Worm (Caenorhabditis elegans) whole organism, L1 larva: ENCODE results near the gene slc-9B.1.

Experiments
- C04F5.9 ChIP-seq: sonication (generic microtip); optimal IDR thresholded peaks from 2 replicates; lab custom pipeline; 2016; ENCODE audit warnings: missing genetic modification characterization, missing compliant biosample characterization
- C16A3.4 ChIP-seq: fragments of 150-350 bp; optimal IDR thresholded peaks from 2 replicates; lab custom pipeline; 2014; ENCODE audit warnings: missing biosample characterization, missing genetic modification characterization
- C34B4.2 ChIP-seq: sonication (generic microtip); optimal IDR thresholded peaks from 2 replicates; lab custom pipeline; 2017; ENCODE audit warnings: mild to moderate bottlenecking, missing genetic modification characterization, missing compliant biosample characterization
- F16B12.6 ChIP-seq: fragments of 150-350 bp; optimal IDR thresholded peaks from 2 replicates; lab custom pipeline; 2014; ENCODE audit warnings: missing biosample characterization, missing genetic modification characterization
- Y116A8C.19 ChIP-seq: sonication (generic microtip); optimal IDR thresholded peaks from 2 replicates; lab custom pipeline; 2016; ENCODE audit warnings: missing compliant biosample characterization, missing genetic modification characterization, borderline replicate concordance
- aha-1 ChIP-seq: fragments of 150-350 bp; optimal IDR thresholded peaks from 2 replicates; lab custom pipeline; 2014; ENCODE audit warnings: missing biosample characterization, missing genetic modification characterization
- alr-1 ChIP-seq: fragments of 200-800 bp; sonication (Bioruptor generic); optimal IDR thresholded peaks from 2 replicates; lab custom pipeline; 2018; ENCODE audit warnings: borderline replicate concordance, mild to moderate bottlenecking, missing genetic modification characterization, missing compliant biosample characterization
- aly-2 ChIP-seq: fragments of 150-350 bp; optimal IDR thresholded peaks from 2 replicates; lab custom pipeline; 2014; ENCODE audit warnings: missing biosample characterization, missing genetic modification characterization
- ama-1 ChIP-seq: fragments of 150-350 bp; optimal IDR thresholded peaks from 2 replicates; lab custom pipeline; 2014
- ceh-63 ChIP-seq: fragments of 200-800 bp; sonication (Bioruptor generic); optimal IDR thresholded peaks from 2 replicates; lab custom pipeline; 2018; ENCODE audit warnings: mild to moderate bottlenecking, missing genetic modification characterization, missing compliant biosample characterization
- ceh-8 ChIP-seq: fragments of 200-800 bp; sonication (Bioruptor generic); optimal IDR thresholded peaks from 2 replicates; lab custom pipeline; 2018; ENCODE audit warnings: mild to moderate bottlenecking, missing genetic modification characterization, moderate library complexity, missing compliant biosample characterization
- ceh-82 ChIP-seq, 3 experiments: fragments of 150-350 bp in 1 of 3; sonication (generic microtip) in 2 of 3; optimal IDR thresholded peaks; 2 replicates each; lab custom pipeline; 2014 to 2017; ENCODE audit warnings: missing biosample characterization in 3 of 3, missing genetic modification characterization in 3 of 3
- ceh-88 ChIP-seq: fragments of 200-800 bp; sonication (Bioruptor generic); IDR thresholded peaks from 2 replicates; pipeline ENCODE4 v1.3.6; 2022; ENCODE audit warnings: missing genetic modification characterization, missing compliant biosample characterization
- ces-1 ChIP-seq: fragments of 150-350 bp; optimal IDR thresholded peaks from 2 replicates; lab custom pipeline; 2014; ENCODE audit warnings: missing biosample characterization, missing genetic modification reagents, missing genetic modification characterization
- dsc-1 ChIP-seq: sonication (generic microtip); optimal IDR thresholded peaks from 2 replicates; lab custom pipeline; 2016; ENCODE audit warnings: mild to moderate bottlenecking, missing genetic modification characterization, missing compliant biosample characterization
- egl-27 ChIP-seq, 2 experiments: fragments of 150-350 bp in 1 of 2; sonication (generic microtip); optimal IDR thresholded peaks; 3 replicates each; lab custom pipeline; 2017 to 2018; ENCODE audit warnings: missing biosample characterization in 2 of 2, missing genetic modification characterization in 2 of 2, missing genetic modification reagents in 2 of 2
- fkh-8 ChIP-seq: sonication (generic microtip); optimal IDR thresholded peaks from 2 replicates; lab custom pipeline; 2016; ENCODE audit warnings: mild to moderate bottlenecking, missing genetic modification characterization, missing compliant biosample characterization
- grh-1 ChIP-seq: fragments of 200-800 bp; sonication (Bioruptor generic); IDR thresholded peaks from 2 replicates; pipeline ENCODE4 v1.3.6; 2022; ENCODE audit warnings: missing genetic modification reagents, missing genetic modification characterization, missing compliant biosample characterization
- hpl-2 ChIP-seq: fragments of 150-350 bp; optimal IDR thresholded peaks from 2 replicates; lab custom pipeline; 2014; ENCODE audit warnings: missing biosample characterization, missing genetic modification reagents, missing genetic modification characterization
- irx-1 ChIP-seq: sonication (generic microtip); optimal IDR thresholded peaks from 2 replicates; lab custom pipeline; 2016; ENCODE audit warnings: missing genetic modification characterization, missing compliant biosample characterization
- isw-1 ChIP-seq: fragments of 200-800 bp; sonication (Bioruptor generic); IDR thresholded peaks from 2 replicates; pipeline ENCODE4 v1.3.6; 2022; ENCODE audit warnings: missing genetic modification characterization, missing compliant biosample characterization
- jun-1 ChIP-seq: fragments of 150-350 bp; optimal IDR thresholded peaks from 2 replicates; lab custom pipeline; 2014; ENCODE audit warnings: missing biosample characterization, missing genetic modification reagents, missing genetic modification characterization
- lin-13 ChIP-seq: fragments of 150-350 bp; optimal IDR thresholded peaks from 2 replicates; lab custom pipeline; 2014; ENCODE audit warnings: missing biosample characterization, missing genetic modification reagents, missing genetic modification characterization
- lin-14 ChIP-seq: fragments of 200-800 bp; sonication (Bioruptor generic); optimal IDR thresholded peaks from 2 replicates; lab custom pipeline; 2018; ENCODE audit warnings: mild to moderate bottlenecking, missing genetic modification characterization, moderate library complexity, missing compliant biosample characterization
- lin-35 ChIP-seq, 2 experiments: fragments of 150-350 bp; optimal IDR thresholded peaks; 2 replicates each; lab custom pipeline; 2014; ENCODE audit warnings: missing biosample characterization in 2 of 2, missing genetic modification characterization in 2 of 2, missing genetic modification reagents in 2 of 2
- lsy-2 ChIP-seq, 2 experiments: fragments of 150-350 bp; optimal IDR thresholded peaks; 2 replicates each; lab custom pipeline; 2014; ENCODE audit warnings: missing biosample characterization in 2 of 2, missing genetic modification characterization in 2 of 2
- mab-9 ChIP-seq: fragments of 200-800 bp; sonication (Bioruptor generic); IDR thresholded peaks from 2 replicates; pipeline ENCODE4 v1.3.6; 2022; ENCODE audit warnings: missing genetic modification reagents, missing genetic modification characterization, missing compliant biosample characterization
- mep-1 ChIP-seq: fragments of 150-350 bp; optimal IDR thresholded peaks from 2 replicates; lab custom pipeline; 2014; ENCODE audit warnings: missing biosample characterization, missing genetic modification characterization
- nhr-11 ChIP-seq: fragments of 150-350 bp; optimal IDR thresholded peaks from 2 replicates; lab custom pipeline; 2014; ENCODE audit warnings: missing biosample characterization, missing genetic modification characterization
- nhr-12 ChIP-seq: sonication (generic microtip); optimal IDR thresholded peaks from 2 replicates; lab custom pipeline; 2017; ENCODE audit warnings: missing biosample characterization, missing genetic modification characterization
- nhr-19 ChIP-seq: fragments of 200-800 bp; sonication (Bioruptor generic); conservative IDR thresholded peaks from 2 replicates; pipeline ENCODE4 v1.3.6; 2022; ENCODE audit warnings: missing genetic modification characterization, missing compliant biosample characterization
- nhr-20 ChIP-seq: sonication (generic microtip); optimal IDR thresholded peaks from 2 replicates; lab custom pipeline; 2016; ENCODE audit warnings: mild to moderate bottlenecking, missing genetic modification characterization, missing compliant biosample characterization
- nhr-76 ChIP-seq: sonication (generic microtip); optimal IDR thresholded peaks from 2 replicates; lab custom pipeline; 2017; ENCODE audit warnings: missing biosample characterization, missing genetic modification characterization
- nhr-77 ChIP-seq: fragments of 150-350 bp; optimal IDR thresholded peaks from 2 replicates; lab custom pipeline; 2014; ENCODE audit warnings: missing biosample characterization, missing genetic modification characterization
- nhr-84 ChIP-seq: sonication (generic microtip); optimal IDR thresholded peaks from 2 replicates; lab custom pipeline; 2017; ENCODE audit warnings: missing biosample characterization, missing genetic modification characterization
- nhr-85 ChIP-seq: sonication (generic microtip); peaks from one replicate; lab custom pipeline; 2016; ENCODE audit warnings: missing genetic modification characterization, inconsistent platforms, missing compliant biosample characterization
- nhr-90 ChIP-seq: sonication (generic microtip); optimal IDR thresholded peaks from 2 replicates; lab custom pipeline; 2016; ENCODE audit warnings: mild to moderate bottlenecking, missing genetic modification characterization, missing compliant biosample characterization; ENCODE audit not compliant: poor library complexity
- pax-3 ChIP-seq: fragments of 200-800 bp; sonication (Bioruptor generic); optimal IDR thresholded peaks from 2 replicates; lab custom pipeline; 2018; ENCODE audit warnings: mild to moderate bottlenecking, missing genetic modification characterization, moderate library complexity, missing compliant biosample characterization
- pqm-1 ChIP-seq: sonication (generic microtip); optimal IDR thresholded peaks from 3 replicates; lab custom pipeline; 2017; ENCODE audit warnings: missing biosample characterization, missing genetic modification characterization
- rnt-1 ChIP-seq: sonication (generic microtip); optimal IDR thresholded peaks from 2 replicates; lab custom pipeline; 2016; ENCODE audit warnings: mild to moderate bottlenecking, missing genetic modification characterization, moderate library complexity, missing compliant biosample characterization
- skn-1 ChIP-seq: fragments of 150-350 bp; optimal IDR thresholded peaks from 2 replicates; lab custom pipeline; 2014; ENCODE audit warnings: missing biosample characterization, missing genetic modification characterization
- sox-4 ChIP-seq: sonication (generic microtip); optimal IDR thresholded peaks from 2 replicates; lab custom pipeline; 2016; ENCODE audit warnings: missing genetic modification characterization, missing compliant biosample characterization
- swsn-7 ChIP-seq: sonication (generic microtip); optimal IDR thresholded peaks from 2 replicates; lab custom pipeline; 2016; ENCODE audit warnings: missing genetic modification characterization, missing compliant biosample characterization
- tlp-1 ChIP-seq: fragments of 150-350 bp; optimal IDR thresholded peaks from 2 replicates; lab custom pipeline; 2014; ENCODE audit warnings: missing biosample characterization, missing genetic modification characterization
- unc-130 ChIP-seq: fragments of 150-350 bp; optimal IDR thresholded peaks from 2 replicates; lab custom pipeline; 2017; ENCODE audit warnings: missing biosample characterization, missing genetic modification characterization, inconsistent platforms
- unc-62 ChIP-seq: fragments of 150-350 bp; optimal IDR thresholded peaks from 2 replicates; lab custom pipeline; 2014; ENCODE audit warnings: missing biosample characterization, missing genetic modification reagents, missing genetic modification characterization
- unc-98 ChIP-seq: fragments of 200-800 bp; sonication (Bioruptor generic); IDR thresholded peaks from 2 replicates; pipeline ENCODE4 v1.3.6; 2022; ENCODE audit warnings: missing genetic modification characterization, missing compliant biosample characterization
- xbp-1 ChIP-seq: sonication (generic microtip); optimal IDR thresholded peaks from 2 replicates; lab custom pipeline; 2016; ENCODE audit warnings: missing genetic modification characterization, missing compliant biosample characterization
- zip-4 ChIP-seq: fragments of 200-800 bp; sonication (Bioruptor generic); optimal IDR thresholded peaks from 2 replicates; lab custom pipeline; 2018; ENCODE audit warnings: mild to moderate bottlenecking, missing genetic modification characterization, moderate library complexity, missing compliant biosample characterization
- ztf-11 ChIP-seq, 2 experiments: sonication (generic microtip); optimal IDR thresholded peaks; 2 replicates each; lab custom pipeline; 2016 to 2017; ENCODE audit warnings: missing genetic modification characterization in 2 of 2, missing biosample characterization in 1 of 2, missing compliant biosample characterization in 1 of 2
- ztf-4 ChIP-seq: fragments of 150-350 bp; optimal IDR thresholded peaks from 2 replicates; lab custom pipeline; 2014; ENCODE audit warnings: missing biosample characterization, missing genetic modification characterization

slc-9B.1 gene

DNA sequence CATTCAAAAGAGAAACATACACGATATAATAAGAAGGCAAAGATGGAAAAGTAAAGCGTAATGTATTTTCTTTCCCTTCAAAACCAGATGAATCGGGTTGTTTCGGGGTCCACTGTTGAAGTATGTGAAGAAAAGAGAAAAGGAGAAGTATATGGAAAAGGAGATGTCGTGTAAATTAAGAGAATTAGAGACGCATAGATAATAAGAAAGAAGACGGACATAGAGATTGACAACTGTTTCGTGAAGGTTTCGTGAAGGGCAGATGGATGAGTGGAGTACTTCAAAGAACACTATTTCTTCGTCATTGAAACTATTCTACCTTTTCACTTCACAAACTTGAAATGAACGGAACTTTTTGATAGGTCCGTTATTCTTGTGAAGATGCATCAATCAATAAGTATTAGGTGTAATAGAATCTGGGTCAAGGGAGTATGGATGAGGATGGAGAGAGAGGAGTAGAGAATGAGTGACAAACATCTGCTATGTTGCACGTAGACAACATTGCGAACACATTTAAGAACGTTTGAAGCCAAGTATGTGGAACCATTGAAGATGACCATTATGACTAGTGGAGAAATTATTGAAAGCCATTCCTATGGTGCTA lies 41.2 kb upstream of the slc-9B.1 start (continued):
- TF ChIP-seq swsn-7 (tag; lab: Kevin White, UChicago) (peak; percentile 22), lin-35 (GFP tag; optimal IDR thresholded peaks at IDR 0.05; lab: Kevin White, UChicago) (peak in 1 of 2 experiments; percentile 34), tlp-1 (tag; lab: Kevin White, UChicago) (no peak), ceh-8 (GFP tag; lab: Kevin White, UChicago) (no peak), nhr-12 (tag; lab: Kevin White, UChicago) (no peak), nhr-76 (tag; lab: Kevin White, UChicago) (no peak), C04F5.9 (tag; lab: Kevin White, UChicago) (no peak), aly-2 (tag; lab: Kevin White, UChicago) (no peak), ceh-88 (GFP tag; lab: Robert Waterston, UW) (no peak), ztf-11 (tag; optimal IDR thresholded peaks at IDR 0.05; lab: Kevin White, UChicago) (no peak), lin-13 (no peak), mep-1 (tag; lab: Kevin White, UChicago) (peak; percentile 15), egl-27 (tag; optimal IDR thresholded peaks at IDR 0.05; lab: Kevin White, UChicago) (no peak), ces-1 (GFP tag; lab: Kevin White, UChicago) (no peak), lsy-2 (tag; optimal IDR thresholded peaks at IDR 0.05; lab: Kevin White, UChicago) (peak; percentile 5 to 64), rnt-1 (peak; percentile 45), nhr-11 (no peak), zip-4 (GFP tag; lab: Kevin White, UChicago) (no peak), grh-1 (GFP tag; lab: Robert Waterston, UW) (no peak), ama-1 (lab: Kevin White, UChicago) (no peak), C16A3.4 (tag; lab: Kevin White, UChicago) (peak; percentile 27), pax-3 (tag; lab: Kevin White, UChicago) (no peak), nhr-77 (tag; lab: Kevin White, UChicago) (no peak), nhr-85 (tag; lab: Kevin White, UChicago) (peak; percentile 87), isw-1 (no peak), unc-130 (no peak), nhr-90 (peak; percentile 13), lin-14 (GFP tag; lab: Kevin White, UChicago) (peak; percentile 89), nhr-20 (tag; lab: Kevin White, UChicago) (peak; percentile 62), unc-98 (GFP tag; lab: Robert Waterston, UW) (no peak), jun-1 (tag; lab: Kevin White, UChicago) (no peak), unc-62 (no peak), nhr-84 (tag; lab: Kevin White, UChicago) (no peak), pqm-1 (no peak), ceh-82 (tag; optimal IDR thresholded peaks at IDR 0.05; lab: Kevin White, UChicago) (no peak), irx-1 (peak; percentile 14), hpl-2 (GFP tag; lab: Kevin White, UChicago) (no peak)

DNA sequence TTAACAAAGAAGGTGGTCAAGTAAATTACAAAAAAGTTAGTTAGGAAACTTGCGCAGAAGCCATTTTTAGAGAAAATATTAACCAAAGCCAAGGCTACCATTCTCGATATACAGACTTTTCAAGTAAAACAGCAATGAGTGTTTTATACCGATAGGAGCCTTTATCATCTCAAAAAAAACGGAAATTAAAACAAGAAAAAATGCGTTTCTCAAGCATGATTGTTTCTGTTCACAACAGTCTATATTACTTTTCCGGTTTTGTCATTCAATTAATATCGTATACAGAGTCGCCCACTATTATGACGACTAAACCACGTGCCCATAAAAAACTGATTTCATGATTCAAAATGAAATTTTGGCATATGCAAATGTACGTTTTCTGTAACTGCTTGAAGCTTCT lies 38.5 kb upstream of the slc-9B.1 start, which contains the start of gene str-74:
Gene str-74 (minus strand): TSS at position 101 of the 400 bp plus-strand sequence.
- TF ChIP-seq ama-1 (lab: Kevin White, UChicago) (no peak), F16B12.6 (tag; lab: Kevin White, UChicago) (no peak), xbp-1 (no peak), tlp-1 (tag; lab: Kevin White, UChicago) (no peak), nhr-90 (no peak), nhr-19 (GFP tag; lab: Robert Waterston, UW) (no peak), dsc-1 (no peak)

- TF ChIP-seq aha-1 (tag; lab: Kevin White, UChicago) (no peak), Y116A8C.19 (tag; lab: Kevin White, UChicago) (no peak), mab-9 (GFP tag; lab: Robert Waterston, UW) (no peak), fkh-8 (tag; lab: Kevin White, UChicago) (no peak), C34B4.2 (no peak), alr-1 (tag; lab: Kevin White, UChicago) (no peak), ztf-4 (tag; lab: Kevin White, UChicago) (no peak), nhr-90 (no peak), ceh-63 (GFP tag; lab: Kevin White, UChicago) (no peak), skn-1 (no peak), nhr-20 (tag; lab: Kevin White, UChicago) (peak; percentile 5), sox-4 (no peak), ztf-11 (tag; optimal IDR thresholded peaks at IDR 0.05; lab: Kevin White, UChicago) (no peak), unc-62 (no peak), mep-1 (tag; lab: Kevin White, UChicago) (no peak), lin-13 (no peak), nhr-85 (tag; lab: Kevin White, UChicago) (peak; percentile 88)
These were observed 33.8 kb upstream of the slc-9B.1 start for ce11 chrX:10245617-10246016.
